Fruit fly (Drosophila melanogaster) whole organism, prepupa: ENCODE results near the gene CG32032.
A peak's percentile ranks its signal among the peaks of the same experiment; 100 is the strongest.

Experiments
- CG10669 ChIP-seq: fragments of 200-800 bp; sonication (Bioruptor generic); optimal IDR thresholded peaks from 3 replicates; lab custom pipeline; 2018; ENCODE audit warnings: missing biosample characterization, mild to moderate bottlenecking, missing genetic modification characterization, moderate library complexity
- CG11294 ChIP-seq: fragments of 200-800 bp; sonication (Bioruptor generic); IDR thresholded peaks from 2 replicates; pipeline ENCODE4 v1.3.6; 2022; ENCODE audit warnings: missing biosample characterization, missing genetic modification characterization
- CG11762 ChIP-seq: fragments of 200-800 bp; sonication (Bioruptor generic); optimal IDR thresholded peaks from 3 replicates; lab custom pipeline; 2016; ENCODE audit warnings: missing biosample characterization, missing genetic modification characterization; ENCODE audit not compliant: insufficient read depth
- CG15336 ChIP-seq: fragments of 200-800 bp; sonication (Bioruptor generic); IDR thresholded peaks from 2 replicates; pipeline ENCODE4 v1.3.6; 2022; ENCODE audit warnings: missing biosample characterization, missing genetic modification characterization
- CG1621 ChIP-seq: fragments of 200-800 bp; sonication (Bioruptor generic); optimal IDR thresholded peaks from 3 replicates; lab custom pipeline; 2018; ENCODE audit warnings: missing biosample characterization, mild to moderate bottlenecking, missing genetic modification characterization
- CG16779 ChIP-seq: fragments of 200-800 bp; sonication (Bioruptor generic); optimal IDR thresholded peaks from 3 replicates; lab custom pipeline; 2017; ENCODE audit warnings: missing biosample characterization, mild to moderate bottlenecking, missing genetic modification characterization
- CG3032 ChIP-seq: fragments of 200-800 bp; optimal IDR thresholded peaks from 2 replicates; lab custom pipeline; 2019; ENCODE audit warnings: missing biosample characterization, mild to moderate bottlenecking, missing genetic modification characterization, moderate library complexity
- CG32006 ChIP-seq: fragments of 200-800 bp; sonication (Bioruptor generic); optimal IDR thresholded peaks from 3 replicates; lab custom pipeline; 2017; ENCODE audit warnings: missing biosample characterization, mild to moderate bottlenecking, missing genetic modification characterization
- CG34406 ChIP-seq: fragments of 200-800 bp; sonication (Bioruptor generic); optimal IDR thresholded peaks from 3 replicates; lab custom pipeline; 2016; ENCODE audit warnings: missing biosample characterization, missing genetic modification characterization
- CG4318 ChIP-seq: fragments of 200-800 bp; sonication (Bioruptor generic); optimal IDR thresholded peaks from 3 replicates; lab custom pipeline; 2017; ENCODE audit warnings: missing biosample characterization, mild to moderate bottlenecking, missing genetic modification characterization
- CG6792 ChIP-seq: fragments of 200-800 bp; sonication (Bioruptor generic); optimal IDR thresholded peaks from 3 replicates; lab custom pipeline; 2016; ENCODE audit warnings: missing biosample characterization, missing genetic modification characterization
- CG6808 ChIP-seq: fragments of 200-800 bp; sonication (Bioruptor generic); optimal IDR thresholded peaks from 3 replicates; lab custom pipeline; 2017; ENCODE audit warnings: missing biosample characterization, missing genetic modification characterization, mild to moderate bottlenecking, moderate library complexity, missing genetic modification reagents
- CG7368 ChIP-seq: fragments of 200-800 bp; sonication (Bioruptor generic); optimal IDR thresholded peaks from 3 replicates; lab custom pipeline; 2016; ENCODE audit warnings: missing biosample characterization, missing genetic modification characterization
- CG8119 ChIP-seq: fragments of 200-800 bp; sonication (Bioruptor generic); IDR thresholded peaks from 3 replicates; pipeline ENCODE4 v1.3.6; 2022; ENCODE audit warnings: missing biosample characterization, missing genetic modification characterization
- CG8319 ChIP-seq: fragments of 200-800 bp; sonication (Bioruptor generic); optimal IDR thresholded peaks from 3 replicates; lab custom pipeline; 2016; ENCODE audit warnings: missing biosample characterization, missing genetic modification characterization
- CG8632 ChIP-seq: fragments of 200-800 bp; sonication (Bioruptor generic); optimal IDR thresholded peaks from 3 replicates; lab custom pipeline; 2016; ENCODE audit warnings: missing biosample characterization, missing genetic modification characterization
- Eip78C ChIP-seq: fragments of 200-800 bp; sonication (Bioruptor generic); peaks from one replicate; lab custom pipeline; 2016; ENCODE audit warnings: missing biosample characterization, missing genetic modification characterization
- Ets21C ChIP-seq: fragments of 200-800 bp; sonication (Bioruptor generic); optimal IDR thresholded peaks from 3 replicates; lab custom pipeline; 2016; ENCODE audit warnings: missing biosample characterization, missing genetic modification characterization
- Ets96B ChIP-seq: fragments of 200-800 bp; optimal IDR thresholded peaks from 2 replicates; lab custom pipeline; 2019; ENCODE audit warnings: missing biosample characterization, mild to moderate bottlenecking, missing genetic modification characterization, moderate library complexity
- Hr4 ChIP-seq: fragments of 200-800 bp; sonication (Bioruptor generic); optimal IDR thresholded peaks from 3 replicates; lab custom pipeline; 2016; ENCODE audit warnings: missing biosample characterization, missing genetic modification characterization
- Lpt ChIP-seq: fragments of 200-800 bp; sonication (Bioruptor generic); optimal IDR thresholded peaks from 3 replicates; lab custom pipeline; 2016; ENCODE audit warnings: missing biosample characterization, missing genetic modification characterization
- Met ChIP-seq: fragments of 200-800 bp; sonication (Bioruptor generic); optimal IDR thresholded peaks from 3 replicates; lab custom pipeline; 2016; ENCODE audit warnings: missing biosample characterization, missing genetic modification characterization
- OdsH ChIP-seq: fragments of 200-800 bp; sonication (Bioruptor generic); optimal IDR thresholded peaks from 3 replicates; lab custom pipeline; 2016; ENCODE audit warnings: missing biosample characterization, missing genetic modification characterization
- Smox ChIP-seq: fragments of 200-800 bp; sonication (Bioruptor generic); optimal IDR thresholded peaks from 3 replicates; lab custom pipeline; 2016; ENCODE audit warnings: missing biosample characterization, missing genetic modification characterization
- Sox102F ChIP-seq: fragments of 200-800 bp; sonication (Bioruptor generic); optimal IDR thresholded peaks from 2 replicates; lab custom pipeline; 2016; ENCODE audit warnings: missing biosample characterization, mild to moderate bottlenecking, missing genetic modification characterization
- Sox14 ChIP-seq: fragments of 200-800 bp; sonication (Bioruptor generic); optimal IDR thresholded peaks from 3 replicates; lab custom pipeline; 2016; ENCODE audit warnings: missing biosample characterization, missing genetic modification characterization
- Sox15 ChIP-seq: fragments of 200-800 bp; sonication (Bioruptor generic); optimal IDR thresholded peaks from 3 replicates; lab custom pipeline; 2016; ENCODE audit warnings: missing biosample characterization, missing genetic modification characterization
- achi ChIP-seq: fragments of 200-800 bp; sonication (Bioruptor generic); optimal IDR thresholded peaks from 3 replicates; lab custom pipeline; 2016; ENCODE audit warnings: missing biosample characterization, missing genetic modification characterization
- acj6 ChIP-seq: fragments of 200-800 bp; sonication (Bioruptor generic); optimal IDR thresholded peaks from 3 replicates; lab custom pipeline; 2016; ENCODE audit warnings: missing biosample characterization, missing genetic modification characterization
- dac ChIP-seq: fragments of 200-800 bp; sonication (Bioruptor generic); optimal IDR thresholded peaks from 2 replicates; lab custom pipeline; 2017; ENCODE audit warnings: missing biosample characterization, mild to moderate bottlenecking, missing genetic modification characterization
- dsx ChIP-seq: fragments of 200-800 bp; optimal IDR thresholded peaks from 3 replicates; lab custom pipeline; 2019; ENCODE audit warnings: missing biosample characterization, mild to moderate bottlenecking, missing genetic modification characterization, moderate library complexity; ENCODE audit not compliant: poor library complexity, severe bottlenecking
- eg ChIP-seq: fragments of 200-800 bp; sonication (Bioruptor generic); IDR thresholded peaks from 3 replicates; pipeline ENCODE4 v1.3.6; 2022; ENCODE audit warnings: missing biosample characterization, missing genetic modification characterization
- fd59A ChIP-seq: fragments of 200-800 bp; sonication (Bioruptor generic); optimal IDR thresholded peaks from 2 replicates; lab custom pipeline; 2017; ENCODE audit warnings: missing biosample characterization, mild to moderate bottlenecking, missing genetic modification characterization, missing genetic modification reagents
- fd85E ChIP-seq: fragments of 200-800 bp; sonication (Bioruptor generic); optimal IDR thresholded peaks from 3 replicates; lab custom pipeline; 2016; ENCODE audit warnings: missing biosample characterization, missing genetic modification characterization
- fkh ChIP-seq: fragments of 200-800 bp; sonication (Bioruptor generic); optimal IDR thresholded peaks from 3 replicates; lab custom pipeline; 2017; ENCODE audit warnings: missing biosample characterization, mild to moderate bottlenecking, missing genetic modification characterization, moderate library complexity
- net ChIP-seq: fragments of 200-800 bp; sonication (Bioruptor generic); optimal IDR thresholded peaks from 3 replicates; lab custom pipeline; 2016; ENCODE audit warnings: missing biosample characterization, missing genetic modification characterization
- pdm3 ChIP-seq: fragments of 200-800 bp; sonication (Bioruptor generic); optimal IDR thresholded peaks from 3 replicates; lab custom pipeline; 2016; ENCODE audit warnings: missing biosample characterization, missing genetic modification characterization
- ss ChIP-seq, 2 experiments: fragments of 200-800 bp; sonication (Bioruptor generic); optimal IDR thresholded peaks; 2 replicates in 1 of 2; 3 replicates in 1 of 2; lab custom pipeline; 2017 to 2018; ENCODE audit warnings: mild to moderate bottlenecking in 2 of 2, missing biosample characterization in 2 of 2, missing genetic modification characterization in 2 of 2, moderate library complexity in 1 of 2
- svp ChIP-seq: fragments of 200-800 bp; sonication (Bioruptor generic); peaks from one replicate; lab custom pipeline; 2016; ENCODE audit warnings: missing biosample characterization, missing genetic modification characterization
- topi ChIP-seq: fragments of 200-800 bp; sonication (Bioruptor generic); optimal IDR thresholded peaks from 3 replicates; lab custom pipeline; 2016; ENCODE audit warnings: missing biosample characterization, missing genetic modification characterization
- vri ChIP-seq: fragments of 200-800 bp; sonication (Bioruptor generic); optimal IDR thresholded peaks from 3 replicates; lab custom pipeline; 2016; ENCODE audit warnings: missing biosample characterization, mild to moderate bottlenecking, missing genetic modification characterization

The CG32032 gene

DNA sequence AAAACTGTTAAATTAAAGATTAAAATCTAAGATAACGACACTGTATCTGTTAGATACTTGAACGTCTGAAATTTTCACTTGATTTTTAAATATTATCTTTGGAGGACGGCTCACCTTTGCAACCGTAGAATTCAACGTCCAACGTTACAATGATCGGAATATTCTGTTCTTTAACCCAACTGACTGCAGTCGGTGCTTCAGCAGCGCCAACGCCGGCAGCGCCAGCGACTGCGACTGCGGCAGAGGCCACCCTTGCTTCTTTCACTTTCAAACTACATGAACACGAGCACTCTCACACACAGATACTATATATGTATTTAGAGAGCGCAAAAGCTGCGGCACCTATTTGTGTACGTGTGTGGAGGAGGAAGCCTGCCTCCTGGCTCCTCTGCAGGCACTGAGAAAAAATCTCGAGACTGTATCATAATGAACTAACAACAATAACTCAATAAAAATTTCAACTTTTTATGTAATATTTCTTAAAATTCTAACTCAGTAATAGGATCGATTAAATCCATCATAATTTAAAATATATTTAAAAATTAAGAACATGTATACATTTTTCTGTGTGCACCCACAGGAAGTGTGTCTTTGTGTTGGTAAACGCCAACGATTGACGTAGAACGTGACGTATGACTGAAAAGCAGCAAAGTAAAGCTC lies 35.3 kb upstream of the CG32032 start (continued):
- TF ChIP-seq CG7368 (GFP tag; lab: Kevin White, UChicago) (peak; percentile 95), CG3032 (tag; lab: Kevin White, UChicago) (peak; percentile 99), CG8319 (GFP tag; lab: Kevin White, UChicago) (peak; percentile 94), CG1621 (tag; lab: Kevin White, UChicago) (peak; percentile 93), dac (GFP tag; lab: Kevin White, UChicago) (peak; percentile 94), Lpt (GFP tag; lab: Kevin White, UChicago) (peak; percentile 96), CG11762 (GFP tag; lab: Kevin White, UChicago) (peak; percentile 94), CG6792 (GFP tag; lab: Kevin White, UChicago) (peak; percentile 97), CG32006 (GFP tag; lab: Kevin White, UChicago) (peak; percentile 97)

DNA sequence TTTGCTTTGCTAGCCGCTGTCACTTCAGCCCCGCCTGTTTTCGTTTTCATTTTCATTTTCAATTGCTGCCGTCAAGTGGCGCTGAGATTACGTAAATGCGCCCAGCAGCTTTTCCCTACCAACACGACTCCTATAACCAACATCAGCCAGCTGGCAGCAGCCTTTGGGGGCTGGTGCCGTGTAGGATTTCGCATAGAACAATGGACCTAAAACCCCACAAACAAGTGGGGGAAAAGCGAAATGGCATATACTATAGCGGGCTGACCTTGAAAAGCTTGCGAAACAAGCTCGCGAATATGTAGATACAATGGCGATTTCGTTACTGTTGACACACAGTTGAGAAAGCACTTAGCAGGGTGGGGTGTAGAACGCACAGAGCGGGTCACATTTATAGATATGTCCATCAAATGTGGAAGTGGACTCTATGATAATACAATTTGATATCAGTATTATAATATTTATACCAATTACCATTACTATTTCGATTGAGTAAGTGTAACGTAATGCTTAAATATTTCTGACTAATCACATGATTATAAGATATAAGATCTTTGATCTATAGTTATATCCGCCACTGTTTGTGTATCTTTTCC lies 33.1 kb upstream of the CG32032 start:
- TF ChIP-seq topi (GFP tag; lab: Kevin White, UChicago): no peak
- TF ChIP-seq Ets21C (GFP tag; lab: Kevin White, UChicago): no peak
- TF ChIP-seq OdsH: peak; percentile 29
- peak; percentile 11 for TF ChIP-seq CG8632 (GFP tag; lab: Kevin White, UChicago)
- TF ChIP-seq CG6808: no peak
- no peak for TF ChIP-seq CG11762 (GFP tag; lab: Kevin White, UChicago)
- TF ChIP-seq ss (GFP tag; optimal IDR thresholded peaks at IDR 0.05; lab: Kevin White, UChicago): peak in 1 of 2 experiments; percentile 5
- no peak for TF ChIP-seq CG10669 (GFP tag; lab: Kevin White, UChicago)
- no peak for TF ChIP-seq Met (GFP tag; lab: Kevin White, UChicago)
- TF ChIP-seq CG8319 (GFP tag; lab: Kevin White, UChicago): no peak
- TF ChIP-seq CG16779 (tag; lab: Kevin White, UChicago): no peak
- no peak for TF ChIP-seq Sox14 (GFP tag; lab: Kevin White, UChicago)
- TF ChIP-seq dac (GFP tag; lab: Kevin White, UChicago): no peak
- TF ChIP-seq CG34406 (GFP tag; lab: Kevin White, UChicago): peak; percentile 17
- peak; percentile 28 for TF ChIP-seq dsx (GFP tag; lab: Kevin White, UChicago)
- peak; percentile 2 for TF ChIP-seq CG1621 (tag; lab: Kevin White, UChicago)
- TF ChIP-seq pdm3: no peak
- no peak for TF ChIP-seq CG11294 (GFP tag; lab: Robert Waterston, UW)
- peak; percentile 32; the same call in 1 of the 2 replicates for TF ChIP-seq CG15336 (GFP tag; lab: Robert Waterston, UW)
- peak; percentile 76 for TF ChIP-seq vri (GFP tag; lab: Kevin White, UChicago)
- peak; percentile 10; the same call in 1 of the 3 replicates for TF ChIP-seq eg
- no peak for TF ChIP-seq Sox15 (GFP tag; lab: Kevin White, UChicago)
- peak; percentile 15 for TF ChIP-seq fkh (GFP tag; lab: Kevin White, UChicago)
- TF ChIP-seq achi (GFP tag; lab: Kevin White, UChicago): peak; percentile 5
- no peak for TF ChIP-seq CG4318 (GFP tag; lab: Kevin White, UChicago)
- no peak for TF ChIP-seq svp
- no peak for TF ChIP-seq Sox102F (GFP tag; lab: Kevin White, UChicago)
- peak; percentile 26 for TF ChIP-seq Ets96B (tag; lab: Kevin White, UChicago)
- no peak for TF ChIP-seq Smox
- TF ChIP-seq net (GFP tag; lab: Kevin White, UChicago): no peak
- TF ChIP-seq fd85E: no peak
- TF ChIP-seq acj6 (GFP tag; lab: Kevin White, UChicago): peak; percentile 24
- peak; percentile 15; the same call in 1 of the 3 replicates for TF ChIP-seq CG8119 (GFP tag; lab: Robert Waterston, UW)
- no peak for TF ChIP-seq CG3032 (tag; lab: Kevin White, UChicago)
- peak; percentile 5 for TF ChIP-seq Hr4 (GFP tag; lab: Kevin White, UChicago)
- peak; percentile 2 for TF ChIP-seq fd59A
- peak; percentile 31 for TF ChIP-seq Eip78C (GFP tag; lab: Kevin White, UChicago)
